Fruit fly (Drosophila melanogaster): ENCODE measurements around the gene ppk22.
A peak's percentile ranks its signal among the peaks of the same experiment; 100 is the strongest.

ppk22 gene

dm6 chr3R:24859701-24860100 lies at the start of gene ppk22:
Gene ppk22, minus strand, starts transcription at chr3R:24859801.
- TF ChIP-seq Mnt (GFP tag; optimal IDR thresholded peaks at IDR 0.05) (no peak), Hr96 (GFP tag; optimal IDR thresholded peaks at IDR 0.05) (no peak), tj (GFP tag; optimal IDR thresholded peaks at IDR 0.05) (no peak), CG11617 (GFP tag; optimal IDR thresholded peaks at IDR 0.05) (no peak), cic (GFP tag; optimal IDR thresholded peaks at IDR 0.05) (no peak), CG5204 (GFP tag; optimal IDR thresholded peaks at IDR 0.05) (no peak), bab1 (GFP tag; optimal IDR thresholded peaks at IDR 0.05) (no peak), Clk (GFP tag; optimal IDR thresholded peaks at IDR 0.05) (no peak), CG1620 (GFP tag; optimal IDR thresholded peaks at IDR 0.05) (no peak), CG7045 (GFP tag; optimal IDR thresholded peaks at IDR 0.05) (no peak), cnc (optimal IDR thresholded peaks at IDR 0.05) (no peak), pad (GFP tag; optimal IDR thresholded peaks at IDR 0.05) (no peak), Crg-1 (GFP tag; optimal IDR thresholded peaks at IDR 0.05) (no peak), CG14711 (tag; optimal IDR thresholded peaks at IDR 0.05) (no peak), toe (GFP tag; optimal IDR thresholded peaks at IDR 0.05) (no peak), CG33017 (tag; optimal IDR thresholded peaks at IDR 0.05) (no peak)

dm6 chr3R:24908034-24908433 lies 48.4 kb upstream of the ppk22 start:
- TF ChIP-seq Hr96 (GFP tag; optimal IDR thresholded peaks at IDR 0.05) = no peak
- TF ChIP-seq Mnt (GFP tag; optimal IDR thresholded peaks at IDR 0.05) = no peak
- no peak for TF ChIP-seq kay (GFP tag; ENCODE audit: borderline replicate concordance)
- no peak for TF ChIP-seq CG1620 (GFP tag; optimal IDR thresholded peaks at IDR 0.05)
- no peak for TF ChIP-seq CG33017 (tag; optimal IDR thresholded peaks at IDR 0.05)
- no peak for TF ChIP-seq cic (GFP tag; optimal IDR thresholded peaks at IDR 0.05)
- TF ChIP-seq CG14711 (tag; optimal IDR thresholded peaks at IDR 0.05) = no peak
- no peak for TF ChIP-seq toe (GFP tag; optimal IDR thresholded peaks at IDR 0.05)
- no peak for TF ChIP-seq CG7045 (GFP tag; optimal IDR thresholded peaks at IDR 0.05)
- no peak for TF ChIP-seq CG5204 (GFP tag; optimal IDR thresholded peaks at IDR 0.05)
- TF ChIP-seq CG11617 (GFP tag; optimal IDR thresholded peaks at IDR 0.05) = no peak
- TF ChIP-seq bab1 (GFP tag; optimal IDR thresholded peaks at IDR 0.05) = no peak
- TF ChIP-seq CG7101 (tag; optimal IDR thresholded peaks at IDR 0.05) = no peak
- no peak for TF ChIP-seq Clk (GFP tag; optimal IDR thresholded peaks at IDR 0.05)
- no peak for TF ChIP-seq Crg-1 (GFP tag; optimal IDR thresholded peaks at IDR 0.05)
- no peak for TF ChIP-seq CG12768 (GFP tag; optimal IDR thresholded peaks at IDR 0.05)

- no peak for TF ChIP-seq cnc (optimal IDR thresholded peaks at IDR 0.05)
- TF ChIP-seq CG14711 (tag; optimal IDR thresholded peaks at IDR 0.05) = no peak
- no peak for TF ChIP-seq ovo (GFP tag; optimal IDR thresholded peaks at IDR 0.05)
- TF ChIP-seq CG7101 (tag; optimal IDR thresholded peaks at IDR 0.05) = no peak
- no peak for TF ChIP-seq Crg-1 (GFP tag; optimal IDR thresholded peaks at IDR 0.05)
- no peak for TF ChIP-seq cic (GFP tag; optimal IDR thresholded peaks at IDR 0.05)
- TF ChIP-seq CG1620 (GFP tag; optimal IDR thresholded peaks at IDR 0.05) = no peak
- no peak for TF ChIP-seq kay (GFP tag; ENCODE audit: borderline replicate concordance)
- TF ChIP-seq Mnt (GFP tag; optimal IDR thresholded peaks at IDR 0.05) = no peak
Observed at dm6 chr3R:24906648-24907047, 47.0 kb upstream of the ppk22 start.

dm6 chr3R:24905959-24906634 lies 46.5 kb upstream of the ppk22 start, which contains the start of gene CG13643:
Gene CG13643, minus strand, starts transcription at chr3R:24906004.
- TF ChIP-seq cic (GFP tag; optimal IDR thresholded peaks at IDR 0.05) (no peak), CG11617 (GFP tag; optimal IDR thresholded peaks at IDR 0.05) (no peak), kay (GFP tag; ENCODE audit: borderline replicate concordance) (no peak), tj (GFP tag; optimal IDR thresholded peaks at IDR 0.05) (no peak), CG7045 (GFP tag; optimal IDR thresholded peaks at IDR 0.05) (no peak), ovo (GFP tag; optimal IDR thresholded peaks at IDR 0.05) (no peak), CG14711 (tag; optimal IDR thresholded peaks at IDR 0.05) (no peak), toe (GFP tag; optimal IDR thresholded peaks at IDR 0.05) (no peak)

- TF ChIP-seq tj (GFP tag; optimal IDR thresholded peaks at IDR 0.05) (no peak), CG12768 (GFP tag; optimal IDR thresholded peaks at IDR 0.05) (no peak), Crg-1 (GFP tag; optimal IDR thresholded peaks at IDR 0.05) (no peak), CG1620 (GFP tag; optimal IDR thresholded peaks at IDR 0.05) (no peak), Hr96 (GFP tag; optimal IDR thresholded peaks at IDR 0.05) (no peak), CG7045 (GFP tag; optimal IDR thresholded peaks at IDR 0.05) (no peak), CG5204 (GFP tag; optimal IDR thresholded peaks at IDR 0.05) (no peak), bab1 (GFP tag; optimal IDR thresholded peaks at IDR 0.05) (no peak), CG33017 (tag; optimal IDR thresholded peaks at IDR 0.05) (no peak), cic (GFP tag; optimal IDR thresholded peaks at IDR 0.05) (no peak), cnc (optimal IDR thresholded peaks at IDR 0.05) (no peak), CG11617 (GFP tag; optimal IDR thresholded peaks at IDR 0.05) (no peak), toe (GFP tag; optimal IDR thresholded peaks at IDR 0.05) (no peak), CG14711 (tag; optimal IDR thresholded peaks at IDR 0.05) (no peak), pad (GFP tag; optimal IDR thresholded peaks at IDR 0.05) (no peak), Mnt (GFP tag; optimal IDR thresholded peaks at IDR 0.05) (no peak), ovo (GFP tag; optimal IDR thresholded peaks at IDR 0.05) (no peak), CG7101 (tag; optimal IDR thresholded peaks at IDR 0.05) (no peak), kay (GFP tag; ENCODE audit: borderline replicate concordance) (no peak)
Observed at dm6 chr3R:24900816-24901215, 41.2 kb upstream of the ppk22 start, which contains the start of gene CG10845. Gene CG10845, plus strand, starts transcription at chr3R:24901116.

dm6 chr3R:24894419-24895206 lies 35.0 kb upstream of the ppk22 start, which contains the start of the genes CG31121 and CG11069:
Gene CG31121, minus strand, starts transcription at chr3R:24894605.
Gene CG11069, plus strand, starts transcription at chr3R:24894742.
- TF ChIP-seq Mnt (GFP tag; optimal IDR thresholded peaks at IDR 0.05) = no peak
- peak; percentile 18 for TF ChIP-seq tj (GFP tag; optimal IDR thresholded peaks at IDR 0.05)

All from whole organism, adult.